Worm (Caenorhabditis elegans): ENCODE data around the gene T11B7.2.

T11B7.2 gene

ce11 chrIV:8830591-8830990 is 13.8 kb downstream of the T11B7.2 start, which contains the start of gene T28C6.8 (continued):
- TF ChIP-seq lin-29 (GFP tag; IDR thresholded peaks at IDR 0.05) (no peak), mep-1 (tag; optimal IDR thresholded peaks at IDR 0.05) (peak; percentile 23), mdl-1 (tag; optimal IDR thresholded peaks at IDR 0.05) (peak in 1 of 2 experiments; percentile 47), Y105C5A.15 (GFP tag; IDR thresholded peaks at IDR 0.05) (no peak), daf-16 (GFP tag; optimal IDR thresholded peaks at IDR 0.05) (no peak), daf-16 (tag; optimal IDR thresholded peaks at IDR 0.05) (peak; percentile 93), dve-1 (tag; optimal IDR thresholded peaks at IDR 0.05; ENCODE audit: insufficient read depth) (peak; percentile 43), nhr-77 (tag; optimal IDR thresholded peaks at IDR 0.05) (peak; percentile 77), dmd-8 (GFP tag; IDR thresholded peaks at IDR 0.05) (no peak), hmg-1.1 (GFP tag; IDR thresholded peaks at IDR 0.05) (0 out of 2 replicates have a peak, but pooled peaks have one; percentile 46), lin-1 (GFP tag; IDR thresholded peaks at IDR 0.05) (0 out of 2 replicates have a peak, but pooled peaks have one; percentile 25), nhr-28 (tag; optimal IDR thresholded peaks at IDR 0.05) (peak; percentile 88), gei-8 (GFP tag; optimal IDR thresholded peaks at IDR 0.05) (no peak), pqm-1 (tag; optimal IDR thresholded peaks at IDR 0.05) (peak; percentile 22), ceh-20 (GFP tag; IDR thresholded peaks at IDR 0.05) (no peak), lim-7 (GFP tag; IDR thresholded peaks at IDR 0.05) (no peak), skn-1 (tag; optimal IDR thresholded peaks at IDR 0.05) (no peak), aly-2 (tag; optimal IDR thresholded peaks at IDR 0.05) (no peak), lin-38 (GFP tag; IDR thresholded peaks at IDR 0.05) (no peak), hif-1 (tag; optimal IDR thresholded peaks at IDR 0.05) (no peak), zfp-3 (GFP tag; conservative IDR thresholded peaks at IDR 0.05) (no peak), dmd-9 (GFP tag; IDR thresholded peaks at IDR 0.05) (no peak), nhr-11 (tag; optimal IDR thresholded peaks at IDR 0.05) (peak; percentile 64), R02D3.7 (tag; optimal IDR thresholded peaks at IDR 0.05) (no peak), daf-12 (tag; optimal IDR thresholded peaks at IDR 0.05) (no peak)

ce11 chrIV:8827500-8827899 is 16.9 kb downstream of the T11B7.2 start, which contains the start of gene T28C6.7:
Gene T28C6.7 (plus strand): TSS chrIV:8827800.
- TF ChIP-seq ceh-62 (tag; optimal IDR thresholded peaks at IDR 0.05) (no peak), mdt-29 (GFP tag; IDR thresholded peaks at IDR 0.05) (no peak), mep-1 (tag; optimal IDR thresholded peaks at IDR 0.05) (no peak), egl-43 (GFP tag; IDR thresholded peaks at IDR 0.05) (no peak), lir-3 (tag; optimal IDR thresholded peaks at IDR 0.05) (no peak)

- TF ChIP-seq lsy-2 (tag; optimal IDR thresholded peaks at IDR 0.05) (peak in 1 of 2 experiments; percentile 50), ceh-32 (tag; optimal IDR thresholded peaks at IDR 0.05; ENCODE audit: poor library complexity) (no peak), nhr-6 (tag; optimal IDR thresholded peaks at IDR 0.05) (no peak), zip-11 (GFP tag; IDR thresholded peaks at IDR 0.05) (no peak), dmd-6 (GFP tag; IDR thresholded peaks at IDR 0.05) (no peak), rbr-2 (tag; optimal IDR thresholded peaks at IDR 0.05) (peak; percentile 31), unc-62 (GFP tag; optimal IDR thresholded peaks at IDR 0.05 in 1 of 2) (no peak), unc-62 (tag; optimal IDR thresholded peaks at IDR 0.05) (no peak), sdz-12 (GFP tag; optimal IDR thresholded peaks at IDR 0.05) (no peak), mes-2 (tag; optimal IDR thresholded peaks at IDR 0.05; ENCODE audit: poor library complexity, severe bottlenecking) (peak; percentile 54), dmd-8 (GFP tag; IDR thresholded peaks at IDR 0.05) (no peak), F10B5.3 (tag; optimal IDR thresholded peaks at IDR 0.05) (no peak), nhr-11 (tag; optimal IDR thresholded peaks at IDR 0.05) (no peak), dpl-1 (GFP tag; optimal IDR thresholded peaks at IDR 0.05) (peak; percentile 44), T26A8.4 (GFP tag; IDR thresholded peaks at IDR 0.05) (no peak), unc-130 (GFP tag; optimal IDR thresholded peaks at IDR 0.05) (no peak), lin-1 (GFP tag; IDR thresholded peaks at IDR 0.05) (no peak), dmd-9 (GFP tag; IDR thresholded peaks at IDR 0.05) (no peak), F37D6.2 (tag; optimal IDR thresholded peaks at IDR 0.05) (no peak), gei-8 (GFP tag; optimal IDR thresholded peaks at IDR 0.05) (no peak), mep-1 (tag; optimal IDR thresholded peaks at IDR 0.05) (peak; percentile 16), Y105C5A.15 (GFP tag; IDR thresholded peaks at IDR 0.05) (no peak), Y48G9A.11 (GFP tag; IDR thresholded peaks at IDR 0.05) (no peak), aha-1 (tag) (peak; percentile 90), lin-13 (GFP tag; optimal IDR thresholded peaks at IDR 0.05) (no peak), F44E2.7 (GFP tag; IDR thresholded peaks at IDR 0.05) (no peak), ztf-7 (tag; optimal IDR thresholded peaks at IDR 0.05) (no peak), attf-4 (tag; optimal IDR thresholded peaks at IDR 0.05) (no peak)
Measured at ce11 chrIV:8826606-8827000, 17.8 kb downstream of the T11B7.2 start.

Data from whole organism, L4 larva.